Fruit fly (Drosophila melanogaster) whole organism, embryonic: ENCODE data around the gene alphaCOP.

ENCODE experiments used
- Adf1 ChIP-seq: fragments of 200-800 bp; sonication (Bioruptor generic); IDR thresholded peaks from 2 replicates; pipeline ENCODE4 v1.3.6; 2022; ENCODE audit warnings: missing biosample characterization, missing genetic modification characterization
- Bdp1 ChIP-seq: fragments of 200-800 bp; sonication (Bioruptor generic); optimal IDR thresholded peaks from 3 replicates; lab custom pipeline; 2016; ENCODE audit warnings: missing biosample characterization, missing genetic modification characterization
- Bteb2 ChIP-seq: fragments of 200-800 bp; sonication (Bioruptor generic); optimal IDR thresholded peaks from 2 replicates; lab custom pipeline; 2016; ENCODE audit warnings: missing biosample characterization, missing genetic modification characterization
- CG11093 ChIP-seq: fragments of 200-800 bp; sonication (Bioruptor generic); IDR thresholded peaks from 3 replicates; pipeline ENCODE4 v1.3.6; 2022; ENCODE audit warnings: missing biosample characterization, missing genetic modification characterization
- CG12659 ChIP-seq: fragments of 200-800 bp; sonication (Bioruptor generic); optimal IDR thresholded peaks from 3 replicates; lab custom pipeline; 2017; ENCODE audit warnings: mild to moderate bottlenecking, missing biosample characterization, missing genetic modification reagents, missing genetic modification characterization
- CG14667 ChIP-seq: fragments of 200-800 bp; sonication (Bioruptor generic); IDR thresholded peaks from 2 replicates; pipeline ENCODE4 v1.3.6; 2022; ENCODE audit warnings: missing biosample characterization, missing genetic modification characterization
- CG15479 ChIP-seq: fragments of 200-800 bp; sonication (Bioruptor generic); optimal IDR thresholded peaks from 3 replicates; lab custom pipeline; 2019; ENCODE audit warnings: missing biosample characterization, mild to moderate bottlenecking, missing genetic modification characterization, moderate library complexity
- CG15696 ChIP-seq: fragments of 200-800 bp; sonication (Bioruptor generic); optimal IDR thresholded peaks from 2 replicates; lab custom pipeline; 2019; ENCODE audit warnings: missing biosample characterization, mild to moderate bottlenecking, missing genetic modification characterization, moderate library complexity
- CG17568 ChIP-seq: fragments of 200-800 bp; sonication (Bioruptor generic); optimal IDR thresholded peaks from 2 replicates; lab custom pipeline; 2018; ENCODE audit warnings: missing biosample characterization, mild to moderate bottlenecking, missing genetic modification characterization, moderate library complexity
- CG17612 ChIP-seq: fragments of 200-800 bp; sonication (Bioruptor generic); IDR thresholded peaks from 2 replicates; pipeline ENCODE4 v1.3.6; 2022; ENCODE audit warnings: missing biosample characterization, missing genetic modification characterization
- CG17802 ChIP-seq: fragments of 200-800 bp; sonication (Bioruptor generic); optimal IDR thresholded peaks from 2 replicates; lab custom pipeline; 2018; ENCODE audit warnings: missing biosample characterization, mild to moderate bottlenecking, missing genetic modification characterization, moderate library complexity
- CG2120 ChIP-seq: fragments of 200-800 bp; sonication (Bioruptor generic); optimal IDR thresholded peaks from 3 replicates; lab custom pipeline; 2016; ENCODE audit warnings: missing biosample characterization, missing genetic modification characterization
- CG32772 ChIP-seq: fragments of 200-800 bp; sonication (Bioruptor generic); IDR thresholded peaks from 2 replicates; pipeline ENCODE4 v1.3.6; 2022; ENCODE audit warnings: missing biosample characterization, missing genetic modification characterization
- CG3281 ChIP-seq: fragments of 200-800 bp; sonication (Bioruptor generic); optimal IDR thresholded peaks from 3 replicates; lab custom pipeline; 2017; ENCODE audit warnings: missing biosample characterization, mild to moderate bottlenecking, missing genetic modification characterization
- CG6683 ChIP-seq: fragments of 200-800 bp; sonication (Bioruptor generic); optimal IDR thresholded peaks from 2 replicates; lab custom pipeline; 2017; ENCODE audit warnings: missing biosample characterization, mild to moderate bottlenecking, missing genetic modification characterization, missing genetic modification reagents
- CG6689 ChIP-seq: fragments of 200-800 bp; sonication (Bioruptor generic); IDR thresholded peaks from 2 replicates; pipeline ENCODE4 v1.3.6; 2022; ENCODE audit warnings: missing biosample characterization, missing genetic modification characterization
- CG7839 ChIP-seq: fragments of 200-800 bp; sonication (Bioruptor generic); optimal IDR thresholded peaks from 3 replicates; lab custom pipeline; 2018; ENCODE audit warnings: missing biosample characterization, mild to moderate bottlenecking, missing genetic modification characterization, moderate library complexity
- CG8924 ChIP-seq: fragments of 200-800 bp; optimal IDR thresholded peaks from 3 replicates; lab custom pipeline; 2019; ENCODE audit warnings: missing biosample characterization, mild to moderate bottlenecking, missing genetic modification characterization, moderate library complexity
- CG8944 ChIP-seq: fragments of 200-800 bp; sonication (Bioruptor generic); optimal IDR thresholded peaks from 3 replicates; lab custom pipeline; 2016; ENCODE audit warnings: missing biosample characterization, missing genetic modification characterization
- CG9817 ChIP-seq: fragments of 200-800 bp; sonication (Bioruptor generic); optimal IDR thresholded peaks from 2 replicates; lab custom pipeline; 2018; ENCODE audit warnings: missing biosample characterization, mild to moderate bottlenecking, missing genetic modification characterization, moderate library complexity
- CTCF ChIP-seq: fragments of 200-800 bp; sonication (Bioruptor generic); optimal IDR thresholded peaks from 2 replicates; lab custom pipeline; 2017; ENCODE audit warnings: missing biosample characterization, mild to moderate bottlenecking, missing genetic modification characterization, moderate library complexity
- D19B ChIP-seq: fragments of 200-800 bp; sonication (Bioruptor generic); optimal IDR thresholded peaks from 2 replicates; lab custom pipeline; 2017; ENCODE audit warnings: missing biosample characterization, mild to moderate bottlenecking, missing genetic modification characterization
- Dref ChIP-seq: fragments of 200-800 bp; sonication (Bioruptor generic); IDR thresholded peaks from 2 replicates; pipeline ENCODE4 v1.3.6; 2022; ENCODE audit warnings: missing biosample characterization, missing genetic modification characterization
- GATAe ChIP-seq: fragments of 200-800 bp; sonication (Bioruptor generic); conservative IDR thresholded peaks from 2 replicates; pipeline ENCODE4 v1.3.6; 2022; ENCODE audit warnings: missing biosample characterization, missing genetic modification characterization
- HmgD ChIP-seq: fragments of 200-800 bp; sonication (Bioruptor generic); optimal IDR thresholded peaks from 3 replicates; lab custom pipeline; 2016; ENCODE audit warnings: missing biosample characterization, missing genetic modification characterization
- Meics ChIP-seq: fragments of 200-800 bp; sonication (Bioruptor generic); optimal IDR thresholded peaks from 2 replicates; lab custom pipeline; 2017; ENCODE audit warnings: missing biosample characterization, mild to moderate bottlenecking, missing genetic modification characterization
- Mrtf ChIP-seq: fragments of 200-800 bp; sonication (Bioruptor generic); IDR thresholded peaks from 3 replicates; pipeline ENCODE4 v1.3.6; 2022; ENCODE audit warnings: missing biosample characterization, missing genetic modification characterization
- Myb ChIP-seq: fragments of 200-800 bp; sonication (Bioruptor generic); optimal IDR thresholded peaks from 2 replicates; lab custom pipeline; 2016; ENCODE audit warnings: missing biosample characterization, missing genetic modification characterization
- Optix ChIP-seq: fragments of 200-800 bp; sonication (Bioruptor generic); IDR thresholded peaks from 3 replicates; pipeline ENCODE4 v1.3.6; 2022; ENCODE audit warnings: missing biosample characterization, missing genetic modification characterization
- Sin3A ChIP-seq: fragments of >200 bp; optimal IDR thresholded peaks from 2 replicates; lab custom pipeline; 2018
- Trl ChIP-seq, 3 experiments: fragments of >200 bp in 2 of 3; fragments of 200-800 bp in 1 of 3; sonication (Bioruptor generic) in 1 of 3; optimal IDR thresholded peaks; 2 replicates in 1 of 3; 3 replicates in 2 of 3; lab custom pipeline; 2016 to 2017; ENCODE audit warnings: missing biosample characterization in 1 of 3, missing genetic modification characterization in 1 of 3
- Usf ChIP-seq: fragments of 200-800 bp; sonication (Bioruptor generic); optimal IDR thresholded peaks from 2 replicates; lab custom pipeline; 2017; ENCODE audit warnings: missing genotype, missing biosample characterization, missing genetic modification characterization
- ash1 ChIP-seq: fragments of 200-800 bp; sonication (Bioruptor generic); optimal IDR thresholded peaks from 2 replicates; lab custom pipeline; 2018; ENCODE audit warnings: missing biosample characterization, mild to moderate bottlenecking, missing genetic modification characterization
- bigmax ChIP-seq: fragments of 200-800 bp; sonication (Bioruptor generic); optimal IDR thresholded peaks from 2 replicates; lab custom pipeline; 2018; ENCODE audit warnings: missing biosample characterization, mild to moderate bottlenecking, missing genetic modification characterization
- bsh ChIP-seq, 2 experiments: fragments of 200-800 bp; sonication (Bioruptor generic); optimal IDR thresholded peaks; 2 replicates each; lab custom pipeline; 2017 to 2018; ENCODE audit warnings: mild to moderate bottlenecking in 2 of 2, missing biosample characterization in 2 of 2, missing genetic modification characterization in 2 of 2, moderate library complexity in 1 of 2
- cato ChIP-seq: fragments of 200-800 bp; sonication (Bioruptor generic); optimal IDR thresholded peaks from 2 replicates; lab custom pipeline; 2016; ENCODE audit warnings: missing biosample characterization, missing genetic modification characterization, borderline replicate concordance
- crc ChIP-seq: fragments of 200-800 bp; sonication (Bioruptor generic); optimal IDR thresholded peaks from 2 replicates; lab custom pipeline; 2016; ENCODE audit warnings: missing biosample characterization, missing genetic modification characterization
- emc ChIP-seq: fragments of 200-800 bp; sonication (Bioruptor generic); optimal IDR thresholded peaks from 2 replicates; lab custom pipeline; 2016; ENCODE audit warnings: missing biosample characterization, missing genetic modification characterization
- ems ChIP-seq: fragments of 200-800 bp; sonication (Bioruptor generic); optimal IDR thresholded peaks from 3 replicates; lab custom pipeline; 2016; ENCODE audit warnings: missing biosample characterization, missing genetic modification characterization
- grau ChIP-seq: fragments of 200-800 bp; optimal IDR thresholded peaks from 3 replicates; lab custom pipeline; 2019; ENCODE audit warnings: missing biosample characterization, mild to moderate bottlenecking, missing genetic modification characterization, moderate library complexity
- gsb-n ChIP-seq: fragments of 200-800 bp; sonication (Bioruptor generic); optimal IDR thresholded peaks from 3 replicates; lab custom pipeline; 2018; ENCODE audit warnings: missing biosample characterization, mild to moderate bottlenecking, missing genetic modification characterization
- kni ChIP-seq: fragments of 200-800 bp; sonication (Bioruptor generic); optimal IDR thresholded peaks from 3 replicates; lab custom pipeline; 2017; ENCODE audit warnings: mild to moderate bottlenecking, missing biosample characterization, missing genetic modification reagents, missing genetic modification characterization
- knrl ChIP-seq: fragments of 200-800 bp; sonication (Bioruptor generic); IDR thresholded peaks from 3 replicates; pipeline ENCODE4 v1.3.6; 2022; ENCODE audit warnings: missing biosample characterization, missing genetic modification characterization; ENCODE audit not compliant: partially characterized antibody
- org-1 ChIP-seq: fragments of 200-800 bp; sonication (Bioruptor generic); optimal IDR thresholded peaks from 2 replicates; lab custom pipeline; 2017; ENCODE audit warnings: missing biosample characterization, missing genetic modification characterization
- p53 ChIP-seq: fragments of 200-800 bp; sonication (Bioruptor generic); optimal IDR thresholded peaks from 2 replicates; lab custom pipeline; 2016; ENCODE audit warnings: missing biosample characterization, missing genetic modification characterization
- prd ChIP-seq, 3 experiments: fragments of >200 bp in 2 of 3; fragments of 200-800 bp in 1 of 3; sonication (Bioruptor generic) in 1 of 3; optimal IDR thresholded peaks in 2 of 3; IDR thresholded peaks in 1 of 3; 2 replicates in 2 of 3; 3 replicates in 1 of 3; pipeline versions ENCODE4 v1.3.6 to Lab custom; 2017 to 2022; ENCODE audit warnings: missing biosample characterization in 1 of 3, missing genetic modification characterization in 1 of 3
- row ChIP-seq: fragments of 200-800 bp; sonication (Bioruptor generic); IDR thresholded peaks from 3 replicates; pipeline ENCODE4 v1.3.6; 2022; ENCODE audit warnings: missing biosample characterization, missing genetic modification characterization
- sr ChIP-seq: fragments of 200-800 bp; sonication (Bioruptor generic); IDR thresholded peaks from 3 replicates; pipeline ENCODE4 v1.3.6; 2022; ENCODE audit warnings: missing biosample characterization, missing genetic modification characterization
- twi ChIP-seq: fragments of 200-800 bp; optimal IDR thresholded peaks from 2 replicates; lab custom pipeline; 2019; ENCODE audit warnings: missing biosample characterization, mild to moderate bottlenecking, missing genetic modification characterization, moderate library complexity
- usp ChIP-seq: fragments of >200 bp; optimal IDR thresholded peaks from 2 replicates; lab custom pipeline; 2017; ENCODE audit warnings: missing biosample characterization, missing genetic modification characterization
- vnd ChIP-seq: fragments of 200-800 bp; sonication (Bioruptor generic); IDR thresholded peaks from 3 replicates; pipeline ENCODE4 v1.3.6; 2022; ENCODE audit warnings: missing biosample characterization, missing genetic modification characterization; ENCODE audit not compliant: partially characterized antibody

alphaCOP gene

DNA sequence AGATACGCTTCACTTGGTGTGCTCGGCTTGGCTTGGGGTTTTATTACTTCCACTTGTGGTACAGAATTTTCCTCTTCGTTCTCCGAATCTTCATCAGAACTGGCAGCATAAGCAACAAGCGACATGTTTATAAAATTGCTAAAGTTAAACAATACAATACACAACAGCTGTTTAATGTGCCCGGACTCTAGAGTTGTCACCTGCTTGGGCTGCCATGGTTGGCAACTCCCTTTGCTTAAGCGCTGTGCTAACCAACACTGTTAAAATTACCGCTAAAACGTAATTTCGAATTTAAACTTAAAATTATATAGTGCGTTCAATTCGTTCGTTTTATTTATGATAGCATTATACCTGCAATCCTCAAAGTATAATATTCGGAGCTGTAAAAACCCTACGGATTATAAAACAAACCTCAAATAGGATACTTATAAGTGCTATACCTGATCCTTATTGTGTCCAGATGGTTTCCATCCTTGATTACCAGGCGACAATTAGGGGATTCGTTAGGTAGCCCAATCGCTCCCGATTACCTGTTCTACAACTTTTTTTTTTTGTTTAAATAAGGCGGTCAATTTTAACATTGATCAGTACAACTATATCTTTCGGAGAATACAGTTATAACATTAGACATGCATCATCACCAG lies 2.4 kb upstream of the alphaCOP start, which contains the start of the genes CG17249 and Bro (continued):
- TF ChIP-seq GATAe: no peak
- TF ChIP-seq emc (GFP tag; lab: Kevin White, UChicago): no peak
- TF ChIP-seq p53 (GFP tag; lab: Kevin White, UChicago): no peak
- no peak for TF ChIP-seq CG15696 (tag; lab: Kevin White, UChicago)
- TF ChIP-seq CG6689: no peak
- no peak for TF ChIP-seq CTCF (GFP tag; lab: Kevin White, UChicago)
- no peak for TF ChIP-seq Usf
- peak; percentile 72 for TF ChIP-seq CG2120 (GFP tag; lab: Kevin White, UChicago)
- no peak for TF ChIP-seq CG14667 (GFP tag; lab: Robert Waterston, UW)
- no peak for TF ChIP-seq CG17612
- no peak for TF ChIP-seq CG11093 (GFP tag; lab: Robert Waterston, UW)
- TF ChIP-seq HmgD (GFP tag; lab: Kevin White, UChicago): peak; percentile 30
- TF ChIP-seq knrl: no peak; the same call in 2 of the 3 replicates
- TF ChIP-seq CG8924 (tag; lab: Kevin White, UChicago): peak; percentile 37
- peak; percentile 16 for TF ChIP-seq CG9817
- no peak for TF ChIP-seq CG32772 (GFP tag; lab: Robert Waterston, UW)
- TF ChIP-seq CG12659 (GFP tag; lab: Kevin White, UChicago): peak; percentile 40
- peak; percentile 13 for TF ChIP-seq grau
- TF ChIP-seq Adf1 (GFP tag; lab: Robert Waterston, UW): no peak
- TF ChIP-seq Myb: peak; percentile 96
- TF ChIP-seq prd (optimal IDR thresholded peaks at IDR 0.05; lab: Kevin White, UChicago): no peak
- TF ChIP-seq prd (GFP tag; IDR thresholded peaks at IDR 0.05; lab: Robert Waterston, UW): no peak
- no peak for TF ChIP-seq ash1
- TF ChIP-seq crc: no peak
- TF ChIP-seq CG17802 (tag; lab: Kevin White, UChicago): no peak
- TF ChIP-seq CG6683: no peak
- no peak for TF ChIP-seq kni (GFP tag; lab: Kevin White, UChicago)
- TF ChIP-seq Meics (GFP tag; lab: Kevin White, UChicago): peak; percentile 87

dm6 chr3L:1639185-1639812 lies 5.7 kb downstream of the alphaCOP start, which contains the start of the genes Mettl2 and Bgb:
Gene Mettl2 (minus strand): TSS chr3L:1639235.
Gene Bgb (plus strand): TSS chr3L:1639711.
- TF ChIP-seq bigmax (GFP tag; lab: Kevin White, UChicago) (no peak), Dref (no peak), CG8944 (GFP tag; lab: Kevin White, UChicago) (peak; percentile 73), ems (GFP tag; lab: Kevin White, UChicago) (peak; percentile 82), usp (GFP tag; lab: Kevin White, UChicago) (no peak), CG3281 (GFP tag; lab: Kevin White, UChicago) (peak; percentile 63), Trl (optimal IDR thresholded peaks at IDR 0.05; lab: Kevin White, UChicago) (peak in 1 of 2 experiments; percentile 9), Trl (GFP tag; optimal IDR thresholded peaks at IDR 0.05; lab: Kevin White, UChicago) (peak; percentile 83), vnd (GFP tag; lab: Robert Waterston, UW) (peak; percentile 84), CG17568 (GFP tag; lab: Kevin White, UChicago) (no peak), Bteb2 (peak; percentile 56), D19B (peak; percentile 63), twi (peak; percentile 59), gsb-n (tag; lab: Kevin White, UChicago) (peak; percentile 49), Sin3A (lab: Kevin White, UChicago) (peak; percentile 95), org-1 (GFP tag; lab: Kevin White, UChicago) (peak; percentile 13), Bdp1 (GFP tag; lab: Kevin White, UChicago) (peak; percentile 39), bsh (GFP tag; optimal IDR thresholded peaks at IDR 0.05; lab: Kevin White, UChicago) (peak in 1 of 2 experiments; percentile 67), Optix (peak; percentile 52; the same call in 1 of the 3 replicates), CG7839 (tag; lab: Kevin White, UChicago) (peak; percentile 84), sr (GFP tag; lab: Robert Waterston, UW) (no peak), cato (GFP tag; lab: Kevin White, UChicago) (peak; percentile 66), row (GFP tag; lab: Robert Waterston, UW) (peak; percentile 95), Mrtf (GFP tag; lab: Robert Waterston, UW) (peak; percentile 78), CG15479 (GFP tag; lab: Kevin White, UChicago) (no peak)
